Fruit fly (Drosophila melanogaster): ENCODE data around the gene kuz.
A peak's percentile ranks its signal among the peaks of the same experiment; 100 is the strongest.

Gene kuz

DNA sequence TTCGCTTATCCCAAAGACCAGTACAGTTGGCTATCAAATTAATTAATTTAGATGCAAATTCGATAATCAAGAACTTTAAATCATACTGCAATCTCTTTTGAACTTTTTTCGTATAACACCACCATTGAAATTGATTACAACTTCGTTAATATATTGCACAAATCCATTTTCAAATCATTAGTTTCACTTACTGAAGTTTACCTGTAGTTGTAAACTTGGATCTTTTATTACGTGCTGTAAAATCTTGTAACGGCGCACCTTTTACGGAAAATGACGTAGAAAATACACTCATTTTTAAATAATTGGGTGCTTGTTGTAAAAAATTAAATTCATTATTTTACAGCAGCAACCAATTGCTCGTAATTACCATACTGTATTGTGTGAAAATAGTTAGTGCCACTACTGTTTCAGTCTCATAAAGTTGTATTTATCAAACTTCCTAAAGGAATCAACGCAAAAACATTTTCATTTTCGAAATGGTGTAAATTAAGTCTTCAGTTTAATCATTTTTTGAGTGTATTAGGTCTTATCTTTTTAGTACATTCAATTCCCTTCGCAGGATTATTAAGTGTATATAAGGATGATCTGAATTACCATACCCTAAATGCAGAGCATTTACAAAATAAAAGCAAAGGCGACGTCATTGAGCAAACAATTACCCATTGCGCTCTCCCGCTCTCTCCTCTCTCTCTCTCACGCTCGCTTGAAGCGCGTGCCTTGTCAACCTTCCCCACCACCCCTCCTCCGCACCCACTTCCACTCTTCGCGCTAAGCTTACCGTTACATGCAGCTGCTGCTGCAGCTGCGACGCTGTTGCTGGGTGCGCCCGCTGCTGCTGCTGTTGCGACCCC lies 37.5 kb upstream of the kuz start (continued):
- TF ChIP-seq caup (GFP tag; optimal IDR thresholded peaks at IDR 0.05; ENCODE audit: severe bottlenecking) (no peak), D19A (tag; optimal IDR thresholded peaks at IDR 0.05) (peak; percentile 86), pb (GFP tag; optimal IDR thresholded peaks at IDR 0.05) (no peak), CG7556 (GFP tag; optimal IDR thresholded peaks at IDR 0.05) (no peak), CG4360 (GFP tag; IDR thresholded peaks at IDR 0.05) (no peak), CG7271 (tag; optimal IDR thresholded peaks at IDR 0.05) (no peak), bbx (GFP tag; IDR thresholded peaks at IDR 0.05; ENCODE audit: partially characterized antibody) (no peak), lab (GFP tag; optimal IDR thresholded peaks at IDR 0.05) (peak; percentile 35), CG8944 (GFP tag; optimal IDR thresholded peaks at IDR 0.05) (no peak), CG12659 (GFP tag; optimal IDR thresholded peaks at IDR 0.05) (peak; percentile 40), Sox102F (GFP tag; optimal IDR thresholded peaks at IDR 0.05) (peak; percentile 47), run (tag; optimal IDR thresholded peaks at IDR 0.05) (no peak), Fer1 (GFP tag; optimal IDR thresholded peaks at IDR 0.05) (no peak), Neu2 (GFP tag; optimal IDR thresholded peaks at IDR 0.05; ENCODE audit: borderline replicate concordance) (no peak), luna (GFP tag; optimal IDR thresholded peaks at IDR 0.05) (no peak), yki (optimal IDR thresholded peaks at IDR 0.05) (peak; percentile 87), az2 (GFP tag; optimal IDR thresholded peaks at IDR 0.05) (no peak), dan (GFP tag; IDR thresholded peaks at IDR 0.05) (no peak), CTCF (GFP tag; optimal IDR thresholded peaks at IDR 0.05) (no peak), grn (GFP tag; optimal IDR thresholded peaks at IDR 0.05) (no peak), Poxn (GFP tag; IDR thresholded peaks at IDR 0.05) (no peak), vnd (GFP tag; IDR thresholded peaks at IDR 0.05; ENCODE audit: partially characterized antibody) (no peak), CG12942 (GFP tag; optimal IDR thresholded peaks at IDR 0.05) (peak; percentile 5), CG6791 (GFP tag; IDR thresholded peaks at IDR 0.05; ENCODE audit: partially characterized antibody) (no peak), Sin3A (optimal IDR thresholded peaks at IDR 0.05) (no peak), pita (GFP tag; optimal IDR thresholded peaks at IDR 0.05) (no peak), CG18764 (GFP tag; optimal IDR thresholded peaks at IDR 0.05) (no peak), ttk (GFP tag; IDR thresholded peaks at IDR 0.05) (no peak), CG11085 (GFP tag; IDR thresholded peaks at IDR 0.05) (no peak), Usf (GFP tag; optimal IDR thresholded peaks at IDR 0.05) (no peak), ab (GFP tag; optimal IDR thresholded peaks at IDR 0.05) (no peak), knrl (GFP tag; IDR thresholded peaks at IDR 0.05; ENCODE audit: partially characterized antibody) (no peak), CG18619 (GFP tag; optimal IDR thresholded peaks at IDR 0.05) (peak; percentile 16), CG32532 (GFP tag; IDR thresholded peaks at IDR 0.05) (peak; percentile 37; the same call in 1 of the 2 replicates), ara (GFP tag; IDR thresholded peaks at IDR 0.05) (no peak), repo (GFP tag; optimal IDR thresholded peaks at IDR 0.05) (no peak), CG7357 (GFP tag; IDR thresholded peaks at IDR 0.05) (no peak), CG3163 (GFP tag; optimal IDR thresholded peaks at IDR 0.05) (no peak), ranshi (GFP tag; IDR thresholded peaks at IDR 0.05) (peak; percentile 38; the same call in 1 of the 2 replicates), CG3726 (GFP tag; IDR thresholded peaks at IDR 0.05) (no peak), oc (tag; optimal IDR thresholded peaks at IDR 0.05) (no peak), CG4707 (GFP tag; optimal IDR thresholded peaks at IDR 0.05) (no peak), CG2712 (tag; optimal IDR thresholded peaks at IDR 0.05) (peak; percentile 32), fu2 (GFP tag; optimal IDR thresholded peaks at IDR 0.05) (no peak), C15 (GFP tag; IDR thresholded peaks at IDR 0.05) (no peak), CG13287 (GFP tag; IDR thresholded peaks at IDR 0.05; ENCODE audit: partially characterized antibody) (no peak), en (GFP tag; optimal IDR thresholded peaks at IDR 0.05) (no peak), lbe (GFP tag; optimal IDR thresholded peaks at IDR 0.05) (no peak), kay (GFP tag; optimal IDR thresholded peaks at IDR 0.05) (no peak), zen (tag; optimal IDR thresholded peaks at IDR 0.05) (no peak), MBD-R2 (GFP tag; IDR thresholded peaks at IDR 0.05) (no peak; the same call in 1 of the 2 replicates)
